Worm (Caenorhabditis elegans) whole organism, early embryonic: ENCODE data around the gene K02F6.6.

Experiments used
- F13C5.2 ChIP-seq: sonication (generic microtip); optimal IDR thresholded peaks from 2 replicates; lab custom pipeline; 2017; ENCODE audit warnings: mild to moderate bottlenecking, missing genetic modification characterization, inconsistent platforms, missing compliant biosample characterization
- ama-1 ChIP-seq: fragments of 150-350 bp; optimal IDR thresholded peaks from 2 replicates; lab custom pipeline; 2014
- hnd-1 ChIP-seq: sonication (generic microtip); optimal IDR thresholded peaks from 2 replicates; lab custom pipeline; 2016; ENCODE audit warnings: missing genetic modification characterization, missing compliant biosample characterization
- pes-1 ChIP-seq: fragments of 200-800 bp; sonication (Bioruptor generic); IDR thresholded peaks from 2 replicates; pipeline ENCODE4 v1.3.6; 2022; ENCODE audit warnings: missing genetic modification reagents, missing genetic modification characterization, missing compliant biosample characterization
- scrt-1 ChIP-seq: fragments of 200-800 bp; sonication (Bioruptor generic); IDR thresholded peaks from 2 replicates; pipeline ENCODE4 v1.3.6; 2022; ENCODE audit warnings: missing genetic modification characterization, missing compliant biosample characterization
- tbx-11 ChIP-seq: fragments of 200-800 bp; sonication (Bioruptor generic); IDR thresholded peaks from 2 replicates; pipeline ENCODE4 v1.3.6; 2022; ENCODE audit warnings: missing genetic modification characterization, missing compliant biosample characterization

DNA sequence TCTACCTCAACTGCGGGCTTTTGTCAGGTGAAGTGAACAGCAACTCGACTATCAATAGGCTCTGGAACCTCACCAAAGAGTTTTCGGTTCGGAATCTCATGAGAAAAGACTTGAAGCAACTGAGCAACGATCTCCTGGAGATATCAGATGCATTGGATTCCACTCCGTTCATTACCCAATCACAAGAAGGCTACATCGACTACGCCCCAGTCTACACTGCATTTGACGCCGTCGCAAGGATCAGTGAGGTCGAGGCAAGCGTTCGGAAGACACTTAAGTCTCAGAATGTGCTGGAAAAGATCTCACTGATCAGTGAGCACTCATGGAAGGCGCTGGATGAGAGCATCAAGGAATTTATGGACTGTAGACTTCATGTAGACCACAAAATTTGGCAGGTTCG is 47.6 kb downstream of the K02F6.6 start:
- TF ChIP-seq F13C5.2 (tag; lab: Kevin White, UChicago): no peak
- no peak for TF ChIP-seq scrt-1 (GFP tag; lab: Robert Waterston, UW)
- TF ChIP-seq ama-1: no peak
- TF ChIP-seq tbx-11 (GFP tag; lab: Robert Waterston, UW): no peak
- no peak for TF ChIP-seq hnd-1
- no peak for TF ChIP-seq pes-1
